Worm (Caenorhabditis elegans) whole organism, young adult: ENCODE data around the gene his-70.
A peak's percentile ranks its signal among the peaks of the same experiment; 100 is the strongest.

ENCODE experiments used
- B0336.3 ChIP-seq: fragments of 200-800 bp; sonication (Bioruptor generic); IDR thresholded peaks from 2 replicates; pipeline ENCODE4 v1.3.6; 2022; ENCODE audit warnings: missing genetic modification characterization, missing compliant biosample characterization
- F10E7.11 ChIP-seq: sonication (generic microtip); optimal IDR thresholded peaks from 2 replicates; lab custom pipeline; 2017; ENCODE audit warnings: mild to moderate bottlenecking, missing genetic modification characterization, moderate library complexity, missing compliant biosample characterization
- F33H1.4 ChIP-seq: fragments of 200-800 bp; sonication (Bioruptor generic); IDR thresholded peaks from 2 replicates; pipeline ENCODE4 v1.3.6; 2022; ENCODE audit warnings: missing genetic modification reagents, missing genetic modification characterization, missing compliant biosample characterization
- F57A8.1 ChIP-seq: fragments of 200-800 bp; sonication (Bioruptor generic); optimal IDR thresholded peaks from 2 replicates; lab custom pipeline; 2018; ENCODE audit warnings: mild to moderate bottlenecking, missing genetic modification characterization, moderate library complexity, missing compliant biosample characterization
- K12H6.12 ChIP-seq: fragments of 200-800 bp; sonication (Bioruptor generic); optimal IDR thresholded peaks from 2 replicates; lab custom pipeline; 2018; ENCODE audit warnings: mild to moderate bottlenecking, missing genetic modification characterization, missing compliant biosample characterization
- Y56A3A.18 ChIP-seq: fragments of 200-800 bp; sonication (Bioruptor generic); IDR thresholded peaks from 2 replicates; pipeline ENCODE4 v1.3.6; 2022; ENCODE audit warnings: missing genetic modification reagents, missing genetic modification characterization, missing compliant biosample characterization
- akir-1 ChIP-seq: fragments of 200-800 bp; sonication (Bioruptor generic); optimal IDR thresholded peaks from 2 replicates; lab custom pipeline; 2018; ENCODE audit warnings: mild to moderate bottlenecking, missing genetic modification characterization, moderate library complexity, missing compliant biosample characterization
- aptf-3 ChIP-seq: fragments of 200-800 bp; sonication (Bioruptor generic); IDR thresholded peaks from 2 replicates; pipeline ENCODE4 v1.3.6; 2022; ENCODE audit warnings: missing genetic modification characterization, missing compliant biosample characterization
- athp-1 ChIP-seq: sonication (generic microtip); optimal IDR thresholded peaks from 2 replicates; lab custom pipeline; 2017; ENCODE audit warnings: mild to moderate bottlenecking, missing genetic modification characterization, missing compliant biosample characterization
- bed-2 ChIP-seq: fragments of 200-800 bp; sonication (Bioruptor generic); IDR thresholded peaks from 2 replicates; pipeline ENCODE4 v1.3.6; 2022; ENCODE audit warnings: missing genetic modification reagents, missing genetic modification characterization, missing compliant biosample characterization
- cebp-1 ChIP-seq, 2 experiments: fragments of 200-800 bp in 1 of 2; sonication (Bioruptor generic) in 1 of 2; sonication (generic microtip) in 1 of 2; IDR thresholded peaks in 1 of 2; optimal IDR thresholded peaks in 1 of 2; 2 replicates each; pipeline versions ENCODE4 v1.3.6 to Lab custom; 2017 to 2022; ENCODE audit warnings: missing compliant biosample characterization in 2 of 2, missing genetic modification characterization in 2 of 2, mild to moderate bottlenecking in 1 of 2, missing genetic modification reagents in 1 of 2, moderate library complexity in 1 of 2
- ceh-79 ChIP-seq: sonication (generic microtip); optimal IDR thresholded peaks from 2 replicates; lab custom pipeline; 2017; ENCODE audit warnings: mild to moderate bottlenecking, missing genetic modification characterization, missing compliant biosample characterization
- ceh-91 ChIP-seq: fragments of 200-800 bp; sonication (Bioruptor generic); IDR thresholded peaks from 2 replicates; pipeline ENCODE4 v1.3.6; 2022; ENCODE audit warnings: missing genetic modification reagents, missing genetic modification characterization, missing compliant biosample characterization
- dpl-1 ChIP-seq: fragments of 150-350 bp; optimal IDR thresholded peaks from 2 replicates; lab custom pipeline; 2014; ENCODE audit warnings: missing biosample characterization, missing genetic modification reagents, missing genetic modification characterization
- efl-1 ChIP-seq: fragments of 150-350 bp; optimal IDR thresholded peaks from 2 replicates; lab custom pipeline; 2014; ENCODE audit warnings: missing biosample characterization, missing genetic modification reagents, missing genetic modification characterization
- egl-18 ChIP-seq: fragments of 200-800 bp; sonication (Bioruptor generic); IDR thresholded peaks from 2 replicates; pipeline ENCODE4 v1.3.6; 2022; ENCODE audit warnings: missing genetic modification reagents, missing genetic modification characterization, missing compliant biosample characterization
- egl-44 ChIP-seq: fragments of 200-800 bp; sonication (Bioruptor generic); IDR thresholded peaks from 2 replicates; pipeline ENCODE4 v1.3.6; 2022; ENCODE audit warnings: missing genetic modification reagents, missing genetic modification characterization, missing compliant biosample characterization
- hmg-1.2 ChIP-seq: fragments of 200-800 bp; sonication (Bioruptor generic); IDR thresholded peaks from 2 replicates; pipeline ENCODE4 v1.3.6; 2022; ENCODE audit warnings: missing genetic modification reagents, missing genetic modification characterization, missing compliant biosample characterization
- hmg-20 ChIP-seq: fragments of 200-800 bp; sonication (Bioruptor generic); IDR thresholded peaks from 2 replicates; pipeline ENCODE4 v1.3.6; 2022; ENCODE audit warnings: missing genetic modification reagents, missing genetic modification characterization, missing compliant biosample characterization
- hsf-1 ChIP-seq: fragments of 200-800 bp; sonication (Bioruptor generic); IDR thresholded peaks from 2 replicates; pipeline ENCODE4 v1.3.6; 2022; ENCODE audit warnings: missing genetic modification reagents, missing genetic modification characterization, missing compliant biosample characterization
- lin-35 ChIP-seq, 3 experiments: fragments of 150-350 bp in 2 of 3; sonication (generic microtip) in 1 of 3; optimal IDR thresholded peaks; 2 replicates each; lab custom pipeline; 2014 to 2018; ENCODE audit warnings: missing biosample characterization in 3 of 3, missing genetic modification characterization in 3 of 3, missing genetic modification reagents in 3 of 3
- lin-54 ChIP-seq: fragments of 200-800 bp; sonication (Bioruptor generic); optimal IDR thresholded peaks from 2 replicates; lab custom pipeline; 2018; ENCODE audit warnings: mild to moderate bottlenecking, missing genetic modification characterization, missing compliant biosample characterization
- lsy-27 ChIP-seq: sonication (generic microtip); optimal IDR thresholded peaks from 2 replicates; lab custom pipeline; 2017; ENCODE audit warnings: missing genetic modification characterization, mild to moderate bottlenecking, missing compliant biosample characterization, antibody characterized with exemption, missing genotype, borderline replicate concordance; ENCODE audit not compliant: insufficient read depth
- madf-3 ChIP-seq: fragments of 200-800 bp; sonication (Bioruptor generic); IDR thresholded peaks from 2 replicates; pipeline ENCODE4 v1.3.6; 2022; ENCODE audit warnings: missing genetic modification reagents, missing genetic modification characterization, missing compliant biosample characterization
- mcd-1 ChIP-seq: fragments of 200-800 bp; sonication (Bioruptor generic); IDR thresholded peaks from 2 replicates; pipeline ENCODE4 v1.3.6; 2022; ENCODE audit warnings: missing genetic modification reagents, missing genetic modification characterization, missing compliant biosample characterization
- mxl-1 ChIP-seq: sonication (generic microtip); optimal IDR thresholded peaks from 2 replicates; lab custom pipeline; 2016; ENCODE audit warnings: missing genetic modification characterization, missing compliant biosample characterization
- nfya-1 ChIP-seq: sonication (generic microtip); optimal IDR thresholded peaks from 2 replicates; lab custom pipeline; 2017; ENCODE audit warnings: antibody characterized with exemption, missing compliant biosample characterization, missing genetic modification characterization, borderline replicate concordance; ENCODE audit not compliant: insufficient read depth
- nfyb-1 ChIP-seq: fragments of 200-800 bp; sonication (Bioruptor generic); IDR thresholded peaks from 2 replicates; pipeline ENCODE4 v1.3.6; 2022; ENCODE audit warnings: missing genetic modification reagents, missing genetic modification characterization, missing compliant biosample characterization
- rpc-1 ChIP-seq, 2 experiments: fragments of 150-350 bp in 1 of 2; sonication (generic microtip) in 1 of 2; optimal IDR thresholded peaks; 2 replicates each; lab custom pipeline; 2014 to 2018; ENCODE audit warnings: missing biosample characterization in 1 of 2, missing genetic modification characterization in 1 of 2, missing genetic modification reagents in 1 of 2, missing genotype in 1 of 2
- snpc-1.1 ChIP-seq: sonication (generic microtip); optimal IDR thresholded peaks from 2 replicates; lab custom pipeline; 2017; ENCODE audit warnings: missing genetic modification characterization, mild to moderate bottlenecking, missing compliant biosample characterization, antibody characterized with exemption, moderate library complexity, missing genotype, missing genetic modification reagents; ENCODE audit not compliant: insufficient read depth
- snpc-1.3 ChIP-seq: sonication (generic microtip); optimal IDR thresholded peaks from 2 replicates; lab custom pipeline; 2017; ENCODE audit warnings: missing genetic modification characterization, mild to moderate bottlenecking, missing compliant biosample characterization, antibody characterized with exemption, moderate library complexity, missing genotype, missing genetic modification reagents; ENCODE audit not compliant: insufficient read depth
- sptf-2 ChIP-seq: fragments of 200-800 bp; sonication (Bioruptor generic); optimal IDR thresholded peaks from 2 replicates; lab custom pipeline; 2018; ENCODE audit warnings: mild to moderate bottlenecking, missing genetic modification characterization, missing compliant biosample characterization
- ztf-18 ChIP-seq: sonication (generic microtip); optimal IDR thresholded peaks from 2 replicates; lab custom pipeline; 2016; ENCODE audit warnings: missing genotype, mild to moderate bottlenecking, missing genetic modification characterization, missing compliant biosample characterization
- ztf-22 ChIP-seq: fragments of 200-800 bp; sonication (Bioruptor generic); optimal IDR thresholded peaks from 2 replicates; lab custom pipeline; 2018; ENCODE audit warnings: mild to moderate bottlenecking, missing genetic modification characterization, moderate library complexity, missing compliant biosample characterization

Gene his-70

ce11 chrIII:4058643-4059042 lies 1.3 kb downstream of the his-70 start, which contains the start of gene his-69:
his-69 (minus strand) TSS chrIII:4058743.
- TF ChIP-seq rpc-1 (optimal IDR thresholded peaks at IDR 0.05; lab: Kevin White, UChicago) = no peak
- TF ChIP-seq rpc-1 (tag; optimal IDR thresholded peaks at IDR 0.05; lab: Kevin White, UChicago) = no peak
- TF ChIP-seq egl-44 (GFP tag; lab: Robert Waterston, UW) = no peak
- no peak for TF ChIP-seq mxl-1
- no peak for TF ChIP-seq Y56A3A.18 (GFP tag; lab: Robert Waterston, UW)
- no peak for TF ChIP-seq F33H1.4 (GFP tag; lab: Robert Waterston, UW)
- TF ChIP-seq nfyb-1 (GFP tag; lab: Robert Waterston, UW) = no peak
- no peak for TF ChIP-seq F10E7.11
- TF ChIP-seq hmg-20 (GFP tag; lab: Robert Waterston, UW) = no peak
- no peak for TF ChIP-seq cebp-1 (GFP tag; IDR thresholded peaks at IDR 0.05; lab: Robert Waterston, UW)
- no peak for TF ChIP-seq cebp-1 (tag; optimal IDR thresholded peaks at IDR 0.05; lab: Kevin White, UChicago)
- no peak for TF ChIP-seq snpc-1.1 (tag; lab: Kevin White, UChicago)
- no peak for TF ChIP-seq hmg-1.2
- TF ChIP-seq ztf-22 (GFP tag; lab: Kevin White, UChicago) = no peak
- no peak for TF ChIP-seq F57A8.1
- TF ChIP-seq bed-2 = no peak
- TF ChIP-seq madf-3 (GFP tag; lab: Robert Waterston, UW) = no peak
- TF ChIP-seq sptf-2 (GFP tag; lab: Kevin White, UChicago) = no peak
- no peak for TF ChIP-seq nfya-1
- TF ChIP-seq hsf-1 (GFP tag; lab: Robert Waterston, UW) = no peak
- TF ChIP-seq ceh-79 = no peak
- TF ChIP-seq snpc-1.3 (tag; lab: Kevin White, UChicago) = no peak

- TF ChIP-seq dpl-1 (GFP tag; lab: Kevin White, UChicago) (peak; percentile 34), mcd-1 (peak; percentile 78), lin-54 (GFP tag; lab: Kevin White, UChicago) (peak; percentile 57), lin-35 (GFP tag; optimal IDR thresholded peaks at IDR 0.05; lab: Kevin White, UChicago) (peak in 1 of 3 experiments; percentile 58), ztf-18 (tag; lab: Kevin White, UChicago) (no peak), mxl-1 (no peak), efl-1 (GFP tag; lab: Kevin White, UChicago) (peak; percentile 64)
- TF ChIP-seq, all 124 proteins: peak for 5
Measured at ce11 chrIII:4057894-4058293, 2.0 kb downstream of the his-70 start, which contains the start of gene rcq-5. rcq-5 (minus strand) TSS chrIII:4057976.

ce11 chrIII:4049150-4049549 lies 10.8 kb downstream of the his-70 start:
- TF ChIP-seq aptf-3 (GFP tag; lab: Robert Waterston, UW) (no peak), ceh-91 (GFP tag; lab: Robert Waterston, UW) (no peak), K12H6.12 (tag; lab: Kevin White, UChicago) (no peak), lsy-27 (tag; lab: Kevin White, UChicago) (no peak), akir-1 (GFP tag; lab: Kevin White, UChicago) (no peak), bed-2 (no peak), cebp-1 (GFP tag; IDR thresholded peaks at IDR 0.05; lab: Robert Waterston, UW) (no peak), cebp-1 (tag; optimal IDR thresholded peaks at IDR 0.05; lab: Kevin White, UChicago) (no peak), B0336.3 (GFP tag; lab: Robert Waterston, UW) (no peak), egl-18 (no peak), athp-1 (no peak)
